Worm (Caenorhabditis elegans): ENCODE measurements around the gene F52B11.2.

F52B11.2 gene

DNA sequence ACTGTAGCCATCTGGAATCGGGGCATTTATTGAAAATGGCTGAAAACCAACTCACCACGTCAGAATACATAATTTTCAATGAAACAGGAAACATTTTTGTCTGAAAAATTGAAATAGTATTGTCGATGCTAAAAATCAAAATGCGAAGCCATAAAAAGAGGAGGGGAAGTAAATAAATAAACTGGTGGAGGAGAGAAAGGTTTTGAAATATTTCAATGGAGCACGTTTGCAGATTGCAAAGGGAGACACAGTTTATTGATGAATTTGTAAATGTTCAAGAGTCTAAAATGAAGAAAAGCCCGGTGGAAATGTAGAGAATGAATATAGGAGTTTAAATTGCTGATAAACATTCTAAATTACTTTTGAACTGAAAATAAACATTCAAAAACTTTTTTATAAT, 19.7 kb downstream of the F52B11.2 start, which contains the start of gene F52B11.5 (continued):
- TF ChIP-seq dve-1 (tag; optimal IDR thresholded peaks at IDR 0.05; ENCODE audit: insufficient read depth) (peak; percentile 39), ZK546.5 (tag; optimal IDR thresholded peaks at IDR 0.05) (no peak), php-3 (GFP tag; IDR thresholded peaks at IDR 0.05) (0 out of 2 replicates have a peak, but pooled peaks have one; percentile 24), nhr-6 (tag; optimal IDR thresholded peaks at IDR 0.05) (peak; percentile 52), unc-130 (GFP tag; optimal IDR thresholded peaks at IDR 0.05) (no peak), nhr-77 (tag; optimal IDR thresholded peaks at IDR 0.05) (peak; percentile 39), nhr-111 (GFP tag; optimal IDR thresholded peaks at IDR 0.05) (no peak), ZK337.2 (GFP tag; IDR thresholded peaks at IDR 0.05) (no peak), T26A8.4 (GFP tag; IDR thresholded peaks at IDR 0.05) (no peak), lin-38 (GFP tag; IDR thresholded peaks at IDR 0.05) (peak; percentile 43; the same call in 1 of the 2 replicates), mep-1 (tag; optimal IDR thresholded peaks at IDR 0.05) (no peak)

DNA sequence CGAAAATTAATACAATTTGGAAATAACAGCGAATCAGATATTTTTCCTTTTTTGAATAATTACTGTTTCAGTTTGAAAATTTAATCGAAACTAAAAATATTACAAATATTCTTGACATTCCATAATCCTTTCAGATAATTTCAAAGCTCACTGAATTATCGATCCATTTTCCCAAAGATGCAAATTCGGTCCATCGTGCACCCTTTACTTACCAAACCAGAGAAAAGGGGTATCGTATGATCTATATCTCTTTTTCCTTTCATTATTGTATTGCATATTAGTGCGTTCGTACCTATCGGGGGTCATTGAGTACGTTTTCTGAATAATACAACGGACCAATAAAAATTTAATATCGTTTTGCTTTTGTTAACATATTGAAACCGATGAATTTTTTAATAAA, 21.4 kb downstream of the F52B11.2 start:
- TF ChIP-seq dmd-9 (GFP tag; IDR thresholded peaks at IDR 0.05) (no peak), unc-39 (tag; optimal IDR thresholded peaks at IDR 0.05) (no peak), ctbp-1 (GFP tag; IDR thresholded peaks at IDR 0.05) (no peak)

DNA sequence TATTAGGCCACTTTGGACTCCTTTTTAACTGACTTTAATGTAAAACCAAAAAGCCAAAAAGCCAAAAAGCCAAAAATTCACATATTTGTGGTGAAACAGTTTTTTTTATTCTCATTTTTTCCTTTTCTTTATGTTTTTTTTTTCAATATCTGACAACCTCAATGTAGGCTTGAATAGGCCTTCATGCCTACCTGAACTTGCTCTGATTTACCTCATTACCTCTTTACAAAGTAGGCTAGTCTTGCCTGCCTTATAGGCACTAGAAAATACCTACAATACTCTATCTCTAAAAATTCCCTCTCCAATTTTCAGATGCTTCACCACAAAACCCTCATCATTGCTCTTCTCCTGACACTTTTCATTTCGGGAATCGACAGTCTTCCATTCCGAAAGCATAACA, 22.9 kb downstream of the F52B11.2 start, which contains the start of gene ins-34:
TSS of gene ins-34 (plus strand) at position 301 of the 400 bp plus-strand sequence.
- TF ChIP-seq sdz-12 (GFP tag; optimal IDR thresholded peaks at IDR 0.05) (no peak), Y75B8A.6 (GFP tag; IDR thresholded peaks at IDR 0.05) (no peak), dpl-1 (GFP tag; optimal IDR thresholded peaks at IDR 0.05) (no peak), nhr-25 (tag; optimal IDR thresholded peaks at IDR 0.05; ENCODE audit: borderline replicate concordance, insufficient read depth) (no peak), ceh-28 (tag; optimal IDR thresholded peaks at IDR 0.05) (no peak), ZK337.2 (GFP tag; IDR thresholded peaks at IDR 0.05) (no peak), T20F7.1 (GFP tag; optimal IDR thresholded peaks at IDR 0.05) (no peak), lin-29 (GFP tag; IDR thresholded peaks at IDR 0.05) (no peak), nhr-76 (tag; optimal IDR thresholded peaks at IDR 0.05) (no peak), gei-8 (GFP tag; optimal IDR thresholded peaks at IDR 0.05) (no peak), nhr-77 (tag; optimal IDR thresholded peaks at IDR 0.05) (no peak), ceh-32 (tag; optimal IDR thresholded peaks at IDR 0.05; ENCODE audit: poor library complexity) (no peak)

DNA sequence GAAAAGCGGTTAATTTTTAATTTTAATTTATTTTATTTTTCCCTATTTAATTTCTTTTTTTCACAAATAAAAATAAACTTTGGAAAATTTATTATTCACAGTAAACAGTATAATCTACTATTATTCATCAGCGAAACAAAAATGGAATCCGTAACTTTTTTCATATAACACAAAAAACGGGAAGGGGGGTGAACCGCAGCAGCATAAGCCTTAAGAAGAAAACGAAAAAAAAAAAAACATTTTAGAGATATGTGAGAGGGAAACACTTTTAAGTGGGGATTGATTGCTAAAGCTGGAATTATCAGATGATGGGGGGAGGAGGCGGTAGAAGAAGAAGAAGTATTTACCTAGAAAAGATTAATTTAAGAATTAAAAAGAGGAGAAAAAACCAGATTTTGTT, 24.3 kb downstream of the F52B11.2 start:
- TF ChIP-seq nhr-28 (tag; optimal IDR thresholded peaks at IDR 0.05) (no peak), snpc-1.2 (GFP tag; IDR thresholded peaks at IDR 0.05) (peak; percentile 32; the same call in 1 of the 2 replicates)

DNA sequence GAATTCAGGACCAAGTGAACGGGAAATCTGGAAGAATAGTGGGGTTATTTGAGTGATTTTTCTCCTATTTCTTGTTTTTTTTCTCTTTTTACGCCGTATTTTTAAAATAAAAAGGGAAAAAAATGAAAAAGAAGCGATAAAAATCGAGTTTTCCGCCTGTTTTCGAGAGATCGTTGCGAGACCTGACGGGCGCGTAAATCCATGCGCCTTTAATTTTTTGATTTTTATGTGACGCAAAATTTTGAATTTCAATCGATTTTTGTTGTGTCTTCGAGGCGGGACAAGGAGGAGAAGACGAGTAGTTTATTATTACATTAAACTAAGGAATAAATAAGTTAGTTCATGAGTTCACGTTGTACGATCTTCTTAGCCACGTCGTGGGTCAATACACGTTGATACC, 30.3 kb downstream of the F52B11.2 start:
- peak; percentile 49 for TF ChIP-seq F49E8.2 (tag; optimal IDR thresholded peaks at IDR 0.05; ENCODE audit: borderline replicate concordance)
- 0 out of 2 replicates have a peak, but pooled peaks have one; percentile 43 for TF ChIP-seq Y48G9A.11 (GFP tag; IDR thresholded peaks at IDR 0.05)
- no peak for TF ChIP-seq ZK546.5 (tag; optimal IDR thresholded peaks at IDR 0.05)
- TF ChIP-seq Y5F2A.4 (GFP tag; optimal IDR thresholded peaks at IDR 0.05): no peak
- peak; percentile 26; the same call in 1 of the 2 replicates for TF ChIP-seq snpc-1.2 (GFP tag; IDR thresholded peaks at IDR 0.05)
- no peak for TF ChIP-seq mep-1 (tag; optimal IDR thresholded peaks at IDR 0.05)
- no peak for TF ChIP-seq ceh-32 (tag; optimal IDR thresholded peaks at IDR 0.05; ENCODE audit: poor library complexity)
- peak; percentile 4 for TF ChIP-seq lin-13 (GFP tag; optimal IDR thresholded peaks at IDR 0.05)
- TF ChIP-seq lin-38 (GFP tag; IDR thresholded peaks at IDR 0.05): peak; percentile 37

DNA sequence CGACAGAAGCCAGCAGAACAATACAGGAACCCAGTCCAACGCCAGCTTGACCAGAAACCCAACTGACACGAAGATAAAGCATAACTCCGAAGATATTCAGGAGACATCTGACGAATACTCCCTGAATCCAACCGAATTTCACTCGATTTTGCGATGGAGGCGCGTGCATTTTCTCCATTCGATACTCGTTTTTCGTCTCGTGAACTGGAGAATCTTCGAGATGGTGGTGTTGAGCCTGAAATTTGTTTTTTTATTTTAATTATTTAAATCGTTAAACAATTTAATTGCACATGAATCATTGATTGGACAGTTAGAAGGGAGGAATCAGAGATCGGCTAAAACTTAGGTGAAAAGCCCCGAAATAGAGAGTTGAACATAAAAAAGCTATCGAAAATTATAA, 31.0 kb downstream of the F52B11.2 start:
- TF ChIP-seq lsy-2 (tag; optimal IDR thresholded peaks at IDR 0.05) (no peak), daf-19 (GFP tag; conservative IDR thresholded peaks at IDR 0.05) (no peak), zfp-2 (tag; optimal IDR thresholded peaks at IDR 0.05) (no peak), nhr-48 (tag; optimal IDR thresholded peaks at IDR 0.05) (no peak), ama-1 (optimal IDR thresholded peaks at IDR 0.05) (no peak), snpc-1.2 (GFP tag; IDR thresholded peaks at IDR 0.05) (peak; percentile 79; the same call in 1 of the 2 replicates)
